Worm (Caenorhabditis elegans): ENCODE results near the gene B0334.20.

Gene B0334.20

ce11 chrII:11453025-11453424 lies 47.2 kb downstream of the B0334.20 start, which contains the start of gene rsp-1:
Gene rsp-1, plus strand, starts transcription at chrII:11453362.
- no peak for TF ChIP-seq alr-1 (tag; optimal IDR thresholded peaks at IDR 0.05)
- TF ChIP-seq peb-1 (tag; optimal IDR thresholded peaks at IDR 0.05) = no peak
- no peak for TF ChIP-seq ZK546.5 (tag; optimal IDR thresholded peaks at IDR 0.05)
- TF ChIP-seq blmp-1 (tag; optimal IDR thresholded peaks at IDR 0.05; ENCODE audit: insufficient read depth) = peak; percentile 48
- peak; percentile 74 for TF ChIP-seq ztf-4 (tag; optimal IDR thresholded peaks at IDR 0.05)
- TF ChIP-seq nhr-12 (tag; optimal IDR thresholded peaks at IDR 0.05) = no peak
- TF ChIP-seq Y55F3AM.14 (GFP tag; optimal IDR thresholded peaks at IDR 0.05) = peak; percentile 27
- TF ChIP-seq zag-1 (tag; optimal IDR thresholded peaks at IDR 0.05) = peak; percentile 60
- TF ChIP-seq elt-1 (tag; optimal IDR thresholded peaks at IDR 0.05) = no peak
- peak; percentile 84 to 94 for TF ChIP-seq lsy-2 (tag; optimal IDR thresholded peaks at IDR 0.05)
- TF ChIP-seq lin-11 (tag; optimal IDR thresholded peaks at IDR 0.05) = peak; percentile 82
- peak; percentile 67 for TF ChIP-seq R02D3.7 (tag; optimal IDR thresholded peaks at IDR 0.05)
- peak; percentile 92 for TF ChIP-seq nhr-129 (tag; optimal IDR thresholded peaks at IDR 0.05)
- peak; percentile 97 for TF ChIP-seq C34F6.9 (tag; optimal IDR thresholded peaks at IDR 0.05)
- peak; percentile 76 for TF ChIP-seq ama-1 (optimal IDR thresholded peaks at IDR 0.05)
- peak; percentile 87 for TF ChIP-seq snpc-4 (tag; optimal IDR thresholded peaks at IDR 0.05)
- peak; percentile 95 for TF ChIP-seq unc-55 (GFP tag; optimal IDR thresholded peaks at IDR 0.05)
- peak; percentile 89 for TF ChIP-seq mab-5 (tag; optimal IDR thresholded peaks at IDR 0.05)
- no peak for TF ChIP-seq ztf-11 (tag; optimal IDR thresholded peaks at IDR 0.05)
- peak; percentile 84 for TF ChIP-seq sma-3 (GFP tag; optimal IDR thresholded peaks at IDR 0.05)
- no peak for TF ChIP-seq nhr-11 (tag; optimal IDR thresholded peaks at IDR 0.05)
- TF ChIP-seq nhr-25 (tag; optimal IDR thresholded peaks at IDR 0.05) = peak; percentile 82
- TF ChIP-seq sma-9 (GFP tag; optimal IDR thresholded peaks at IDR 0.05) = peak; percentile 95
- no peak for TF ChIP-seq sma-9 (tag; optimal IDR thresholded peaks at IDR 0.05)
- peak; percentile 30 for TF ChIP-seq ceh-82 (tag; optimal IDR thresholded peaks at IDR 0.05)
- no peak for TF ChIP-seq unc-62 (GFP tag; optimal IDR thresholded peaks at IDR 0.05)
- no peak for TF ChIP-seq elt-3 (tag; optimal IDR thresholded peaks at IDR 0.05)
- peak; percentile 43 for TF ChIP-seq nhr-237 (tag; optimal IDR thresholded peaks at IDR 0.05)
- TF ChIP-seq nhr-77 (tag; optimal IDR thresholded peaks at IDR 0.05) = no peak
- TF ChIP-seq egl-27 (tag; optimal IDR thresholded peaks at IDR 0.05) = peak; percentile 73
- no peak for TF ChIP-seq unc-39 (tag; optimal IDR thresholded peaks at IDR 0.05)
- TF ChIP-seq aly-2 (tag; optimal IDR thresholded peaks at IDR 0.05) = no peak
- peak; percentile 84 for TF ChIP-seq fos-1 (tag; optimal IDR thresholded peaks at IDR 0.05)
- TF ChIP-seq sem-4 (tag; optimal IDR thresholded peaks at IDR 0.05) = peak; percentile 79
- no peak for TF ChIP-seq ztf-1 (GFP tag; conservative IDR thresholded peaks at IDR 0.05)
- TF ChIP-seq lin-13 (GFP tag; optimal IDR thresholded peaks at IDR 0.05) = peak; percentile 91
- peak; percentile 92 for TF ChIP-seq crh-2 (tag; optimal IDR thresholded peaks at IDR 0.05)
- TF ChIP-seq skn-1 (tag; optimal IDR thresholded peaks at IDR 0.05) = no peak
- peak; percentile 74 for TF ChIP-seq nhr-6 (tag; optimal IDR thresholded peaks at IDR 0.05)
- TF ChIP-seq dmd-4 (tag; optimal IDR thresholded peaks at IDR 0.05) = no peak
- TF ChIP-seq lin-39 (tag; optimal IDR thresholded peaks at IDR 0.05) = no peak
- TF ChIP-seq mdl-1 (tag; optimal IDR thresholded peaks at IDR 0.05) = peak in 1 of 2 experiments; percentile 74
- peak; percentile 87 for TF ChIP-seq nhr-21 (tag; optimal IDR thresholded peaks at IDR 0.05)
- peak; percentile 90 for TF ChIP-seq gmeb-1 (tag; optimal IDR thresholded peaks at IDR 0.05)
- no peak for TF ChIP-seq nhr-23 (tag; optimal IDR thresholded peaks at IDR 0.05)
- no peak for TF ChIP-seq nhr-10 (tag; optimal IDR thresholded peaks at IDR 0.05)
- TF ChIP-seq mbf-1 (tag; optimal IDR thresholded peaks at IDR 0.05) = no peak
- TF ChIP-seq ceh-16 (tag; optimal IDR thresholded peaks at IDR 0.05) = peak; percentile 39
- TF ChIP-seq F13H6.1 (tag; optimal IDR thresholded peaks at IDR 0.05) = peak; percentile 90

Measured in whole organism, L2 larva.